Worm (Caenorhabditis elegans): Measurements from ENCODE around the gene fbxc-27.

- no peak for TF ChIP-seq snpc-4 (tag; optimal IDR thresholded peaks at IDR 0.05)
- TF ChIP-seq nhr-77 (tag; optimal IDR thresholded peaks at IDR 0.05) = no peak
- TF ChIP-seq lin-13 (GFP tag; optimal IDR thresholded peaks at IDR 0.05) = no peak
Measured at ce11 chrII:958618-959017, 49.0 kb downstream of the fbxc-27 start, which contains the start of gene sdz-4.

All from whole organism, L2 larva.